Worm (Caenorhabditis elegans) whole organism, young adult: Measurements from ENCODE around the gene sto-3.

ENCODE experiments used
- F39B2.1 ChIP-seq: fragments of 200-800 bp; sonication (Bioruptor generic); IDR thresholded peaks from 2 replicates; pipeline ENCODE4 v1.3.6; 2022; ENCODE audit warnings: missing genetic modification reagents, missing genetic modification characterization, missing compliant biosample characterization
- F49E8.2 ChIP-seq: sonication (generic microtip); optimal IDR thresholded peaks from 3 replicates; lab custom pipeline; 2017; ENCODE audit warnings: missing genetic modification characterization, mild to moderate bottlenecking, missing compliant biosample characterization, antibody characterized with exemption, moderate library complexity; ENCODE audit not compliant: insufficient read depth
- Y95B8A.8 ChIP-seq: fragments of 200-800 bp; sonication (Bioruptor generic); IDR thresholded peaks from 2 replicates; pipeline ENCODE4 v1.3.6; 2022; ENCODE audit warnings: missing genetic modification reagents, missing genetic modification characterization, missing compliant biosample characterization
- aptf-2 ChIP-seq: fragments of 200-800 bp; sonication (Bioruptor generic); conservative IDR thresholded peaks from 2 replicates; pipeline ENCODE4 v1.3.6; 2022; ENCODE audit warnings: missing genetic modification reagents, missing genetic modification characterization, missing compliant biosample characterization
- attf-3 ChIP-seq: fragments of 200-800 bp; sonication (Bioruptor generic); conservative IDR thresholded peaks from 2 replicates; pipeline ENCODE4 v1.3.6; 2022; ENCODE audit warnings: missing genetic modification reagents, missing genetic modification characterization, missing compliant biosample characterization
- bed-1 ChIP-seq: fragments of 200-800 bp; sonication (Bioruptor generic); IDR thresholded peaks from 2 replicates; pipeline ENCODE4 v1.3.6; 2022; ENCODE audit warnings: missing genetic modification reagents, missing genetic modification characterization, missing compliant biosample characterization
- ccch-3 ChIP-seq: fragments of 200-800 bp; sonication (Bioruptor generic); optimal IDR thresholded peaks from 2 replicates; lab custom pipeline; 2018; ENCODE audit warnings: mild to moderate bottlenecking, missing genetic modification characterization, missing compliant biosample characterization
- cebp-2 ChIP-seq: fragments of 200-800 bp; sonication (Bioruptor generic); IDR thresholded peaks from 2 replicates; pipeline ENCODE4 v1.3.6; 2022; ENCODE audit warnings: missing genetic modification characterization, missing compliant biosample characterization
- ceh-27 ChIP-seq: fragments of 200-800 bp; sonication (Bioruptor generic); optimal IDR thresholded peaks from 2 replicates; lab custom pipeline; 2018; ENCODE audit warnings: mild to moderate bottlenecking, missing genetic modification characterization, moderate library complexity, missing compliant biosample characterization
- fkh-3 ChIP-seq: sonication (generic microtip); optimal IDR thresholded peaks from 2 replicates; lab custom pipeline; 2016; ENCODE audit warnings: mild to moderate bottlenecking, missing genetic modification characterization, missing compliant biosample characterization
- gei-17 ChIP-seq: fragments of 200-800 bp; sonication (Bioruptor generic); optimal IDR thresholded peaks from 2 replicates; lab custom pipeline; 2018; ENCODE audit warnings: mild to moderate bottlenecking, missing genetic modification characterization, missing compliant biosample characterization
- him-1 ChIP-seq: sonication (generic microtip); optimal IDR thresholded peaks from 2 replicates; lab custom pipeline; 2016; ENCODE audit warnings: missing genotype, missing genetic modification reagents, missing genetic modification characterization, missing compliant biosample characterization
- hmg-1.2 ChIP-seq: fragments of 200-800 bp; sonication (Bioruptor generic); IDR thresholded peaks from 2 replicates; pipeline ENCODE4 v1.3.6; 2022; ENCODE audit warnings: missing genetic modification reagents, missing genetic modification characterization, missing compliant biosample characterization
- hsf-1 ChIP-seq: fragments of 200-800 bp; sonication (Bioruptor generic); IDR thresholded peaks from 2 replicates; pipeline ENCODE4 v1.3.6; 2022; ENCODE audit warnings: missing genetic modification reagents, missing genetic modification characterization, missing compliant biosample characterization
- lin-35 ChIP-seq, 3 experiments: fragments of 150-350 bp in 2 of 3; sonication (generic microtip) in 1 of 3; optimal IDR thresholded peaks; 2 replicates each; lab custom pipeline; 2014 to 2018; ENCODE audit warnings: missing biosample characterization in 3 of 3, missing genetic modification characterization in 3 of 3, missing genetic modification reagents in 3 of 3
- lsy-27 ChIP-seq: sonication (generic microtip); optimal IDR thresholded peaks from 2 replicates; lab custom pipeline; 2017; ENCODE audit warnings: missing genetic modification characterization, mild to moderate bottlenecking, missing compliant biosample characterization, antibody characterized with exemption, missing genotype, borderline replicate concordance; ENCODE audit not compliant: insufficient read depth
- mcd-1 ChIP-seq: fragments of 200-800 bp; sonication (Bioruptor generic); IDR thresholded peaks from 2 replicates; pipeline ENCODE4 v1.3.6; 2022; ENCODE audit warnings: missing genetic modification reagents, missing genetic modification characterization, missing compliant biosample characterization
- mes-4 ChIP-seq: sonication (generic microtip); optimal IDR thresholded peaks from 2 replicates; lab custom pipeline; 2016; ENCODE audit warnings: missing genotype, missing genetic modification characterization, missing compliant biosample characterization
- nfya-1 ChIP-seq: sonication (generic microtip); optimal IDR thresholded peaks from 2 replicates; lab custom pipeline; 2017; ENCODE audit warnings: antibody characterized with exemption, missing compliant biosample characterization, missing genetic modification characterization, borderline replicate concordance; ENCODE audit not compliant: insufficient read depth
- nfyb-1 ChIP-seq: fragments of 200-800 bp; sonication (Bioruptor generic); IDR thresholded peaks from 2 replicates; pipeline ENCODE4 v1.3.6; 2022; ENCODE audit warnings: missing genetic modification reagents, missing genetic modification characterization, missing compliant biosample characterization
- nhr-80 ChIP-seq: sonication (generic microtip); optimal IDR thresholded peaks from 2 replicates; lab custom pipeline; 2016; ENCODE audit warnings: missing genetic modification characterization, missing compliant biosample characterization
- nhr-90 ChIP-seq: sonication (generic microtip); optimal IDR thresholded peaks from 2 replicates; lab custom pipeline; 2016; ENCODE audit warnings: missing genotype, mild to moderate bottlenecking, missing genetic modification characterization, missing compliant biosample characterization
- pbrm-1 ChIP-seq: fragments of 200-800 bp; sonication (Bioruptor generic); IDR thresholded peaks from 2 replicates; pipeline ENCODE4 v1.3.6; 2022; ENCODE audit warnings: missing genetic modification reagents, missing genetic modification characterization, missing compliant biosample characterization
- pha-4 ChIP-seq: fragments of 150-350 bp; sonication (generic microtip); optimal IDR thresholded peaks from 2 replicates; lab custom pipeline; 2014; ENCODE audit warnings: missing biosample characterization, missing genetic modification reagents, missing genetic modification characterization
- snpc-3.4 ChIP-seq: sonication (generic microtip); optimal IDR thresholded peaks from 2 replicates; lab custom pipeline; 2017; ENCODE audit warnings: missing genetic modification characterization, mild to moderate bottlenecking, missing compliant biosample characterization, antibody characterized with exemption, moderate library complexity, missing genotype, missing genetic modification reagents
- snpc-4 ChIP-seq, 5 experiments: fragments of 150-350 bp in 1 of 5; sonication (generic microtip) in 4 of 5; optimal IDR thresholded peaks; 2 replicates each; lab custom pipeline; 2014 to 2018; ENCODE audit warnings: missing genetic modification characterization in 5 of 5, missing biosample characterization in 3 of 5, antibody characterized with exemption in 2 of 5, mild to moderate bottlenecking in 2 of 5, missing compliant biosample characterization in 2 of 5, missing genotype in 2 of 5, moderate library complexity in 2 of 5, missing genetic modification reagents in 1 of 5
- somi-1 ChIP-seq: fragments of 200-800 bp; sonication (Bioruptor generic); optimal IDR thresholded peaks from 2 replicates; lab custom pipeline; 2018; ENCODE audit warnings: mild to moderate bottlenecking, missing genetic modification characterization, missing compliant biosample characterization
- tbp1 ChIP-seq: fragments of 200-800 bp; sonication (Bioruptor generic); optimal IDR thresholded peaks from 2 replicates; lab custom pipeline; 2018; ENCODE audit warnings: mild to moderate bottlenecking, missing genetic modification characterization, missing compliant biosample characterization
- tlf-1 ChIP-seq: fragments of 200-800 bp; sonication (Bioruptor generic); optimal IDR thresholded peaks from 2 replicates; lab custom pipeline; 2018; ENCODE audit warnings: mild to moderate bottlenecking, missing genetic modification characterization, missing compliant biosample characterization
- unc-130 ChIP-seq: sonication (generic microtip); optimal IDR thresholded peaks from 2 replicates; lab custom pipeline; 2016; ENCODE audit warnings: missing genetic modification reagents, missing genetic modification characterization, missing compliant biosample characterization
- ztf-18 ChIP-seq: sonication (generic microtip); optimal IDR thresholded peaks from 2 replicates; lab custom pipeline; 2016; ENCODE audit warnings: missing genotype, mild to moderate bottlenecking, missing genetic modification characterization, missing compliant biosample characterization
- ztf-22 ChIP-seq: fragments of 200-800 bp; sonication (Bioruptor generic); optimal IDR thresholded peaks from 2 replicates; lab custom pipeline; 2018; ENCODE audit warnings: mild to moderate bottlenecking, missing genetic modification characterization, moderate library complexity, missing compliant biosample characterization

The sto-3 gene

ce11 chrX:11621997-11622396, at the start of gene sto-3:
TSS of gene sto-3 (minus strand) at chrX:11622097.
- TF ChIP-seq fkh-3 (tag; lab: Kevin White, UChicago) (no peak), pha-4 (no peak), him-1 (tag; lab: Kevin White, UChicago) (no peak), F39B2.1 (GFP tag; lab: Robert Waterston, UW) (no peak), tbp1 (GFP tag; lab: Kevin White, UChicago) (no peak), pbrm-1 (GFP tag; lab: Robert Waterston, UW) (no peak)

ce11 chrX:11666545-11667177, 44.8 kb upstream of the sto-3 start, which contains the start of gene noca-2:
TSS of gene noca-2 (plus strand) at chrX:11667127.
- TF ChIP-seq nfyb-1 (GFP tag; lab: Robert Waterston, UW) (0 out of 2 replicates have a peak, but pooled peaks have one; percentile 49), hmg-1.2 (GFP tag; lab: Robert Waterston, UW) (peak; percentile 73; the same call in 1 of the 2 replicates), attf-3 (GFP tag; lab: Robert Waterston, UW) (no peak), mes-4 (tag; lab: Kevin White, UChicago) (no peak), lsy-27 (no peak)

ce11 chrX:11665522-11666017, 43.7 kb upstream of the sto-3 start:
- no peak for TF ChIP-seq hsf-1 (GFP tag; lab: Robert Waterston, UW)
- no peak for TF ChIP-seq bed-1 (GFP tag; lab: Robert Waterston, UW)
- no peak for TF ChIP-seq F49E8.2 (tag; lab: Kevin White, UChicago)
- TF ChIP-seq ceh-27 (GFP tag; lab: Kevin White, UChicago): no peak
- no peak for TF ChIP-seq snpc-3.4 (tag; lab: Kevin White, UChicago)
- no peak for TF ChIP-seq nfya-1 (tag; lab: Kevin White, UChicago)
- no peak for TF ChIP-seq ccch-3
- TF ChIP-seq pbrm-1 (GFP tag; lab: Robert Waterston, UW): no peak
- no peak for TF ChIP-seq nhr-80 (tag; lab: Kevin White, UChicago)
- TF ChIP-seq ztf-22 (GFP tag; lab: Kevin White, UChicago): no peak
- TF ChIP-seq snpc-4 (GFP tag; optimal IDR thresholded peaks at IDR 0.05; lab: Kevin White, UChicago): no peak
- no peak for TF ChIP-seq snpc-4 (tag; optimal IDR thresholded peaks at IDR 0.05; lab: Kevin White, UChicago)
- TF ChIP-seq, all 124 proteins: peak for 0

ce11 chrX:11664184-11664583, 42.3 kb upstream of the sto-3 start:
- TF ChIP-seq ztf-18 (tag; lab: Kevin White, UChicago) (no peak), somi-1 (GFP tag; lab: Kevin White, UChicago) (no peak), cebp-2 (GFP tag; lab: Robert Waterston, UW) (no peak), Y95B8A.8 (GFP tag; lab: Robert Waterston, UW) (no peak), ceh-27 (GFP tag; lab: Kevin White, UChicago) (no peak), F39B2.1 (GFP tag; lab: Robert Waterston, UW) (no peak), lin-35 (GFP tag; optimal IDR thresholded peaks at IDR 0.05; lab: Kevin White, UChicago) (no peak), gei-17 (GFP tag; lab: Kevin White, UChicago) (no peak), unc-130 (no peak), tlf-1 (GFP tag; lab: Kevin White, UChicago) (no peak), aptf-2 (GFP tag; lab: Robert Waterston, UW) (no peak), nhr-90 (tag; lab: Kevin White, UChicago) (no peak), mcd-1 (GFP tag; lab: Robert Waterston, UW) (no peak), snpc-3.4 (tag; lab: Kevin White, UChicago) (no peak)
